Worm (Caenorhabditis elegans): ENCODE measurements around the gene nfki-1.

DNA sequence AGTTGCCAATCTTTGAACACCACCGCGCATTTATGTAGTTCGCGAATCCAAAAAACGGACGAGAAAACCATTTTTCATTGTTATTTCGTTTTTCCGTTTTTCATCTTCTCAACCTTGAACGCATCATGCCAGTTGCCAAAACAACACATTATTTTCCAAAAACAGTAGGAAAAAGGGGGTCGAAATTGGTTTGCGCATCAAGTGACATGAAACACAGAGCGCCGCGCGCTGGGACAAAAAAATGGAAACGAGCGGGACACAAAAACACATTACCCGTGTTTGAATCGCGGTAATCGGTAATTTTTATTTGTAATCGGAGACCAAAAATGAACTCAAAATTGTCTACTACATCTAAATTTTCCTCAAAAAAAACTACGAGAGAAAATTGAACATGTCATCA is 18.6 kb upstream of the nfki-1 start:
- no peak for TF ChIP-seq cog-1 (tag; optimal IDR thresholded peaks at IDR 0.05)
- TF ChIP-seq klf-2 (GFP tag; conservative IDR thresholded peaks at IDR 0.05) = no peak
- TF ChIP-seq ref-1 (GFP tag; conservative IDR thresholded peaks at IDR 0.05) = no peak
- TF ChIP-seq ztf-29 (GFP tag; IDR thresholded peaks at IDR 0.05) = no peak
- TF ChIP-seq flt-1 (GFP tag; IDR thresholded peaks at IDR 0.05) = no peak
- TF ChIP-seq T22C8.4 (GFP tag; IDR thresholded peaks at IDR 0.05) = no peak
- no peak for TF ChIP-seq tab-1 (GFP tag; IDR thresholded peaks at IDR 0.05)
- TF ChIP-seq ztf-23 (GFP tag; IDR thresholded peaks at IDR 0.05) = no peak

All from whole organism, midembryonic.